Worm (Caenorhabditis elegans) whole organism, L4/young adult: Measurements from ENCODE around the gene W01B6.8.

Source experiments
- W03F9.2 ChIP-seq: fragments of 150-350 bp; optimal IDR thresholded peaks from 2 replicates; lab custom pipeline; 2014; ENCODE audit warnings: missing biosample characterization, missing genetic modification characterization
- dao-5 ChIP-seq: sonication (generic microtip); optimal IDR thresholded peaks from 2 replicates; lab custom pipeline; 2016; ENCODE audit warnings: missing genotype, missing genetic modification characterization, moderate library complexity, missing compliant biosample characterization
- him-1 ChIP-seq: sonication (generic microtip); optimal IDR thresholded peaks from 2 replicates; lab custom pipeline; 2016; ENCODE audit warnings: missing genotype, missing genetic modification reagents, missing genetic modification characterization, missing compliant biosample characterization

The W01B6.8 gene

DNA sequence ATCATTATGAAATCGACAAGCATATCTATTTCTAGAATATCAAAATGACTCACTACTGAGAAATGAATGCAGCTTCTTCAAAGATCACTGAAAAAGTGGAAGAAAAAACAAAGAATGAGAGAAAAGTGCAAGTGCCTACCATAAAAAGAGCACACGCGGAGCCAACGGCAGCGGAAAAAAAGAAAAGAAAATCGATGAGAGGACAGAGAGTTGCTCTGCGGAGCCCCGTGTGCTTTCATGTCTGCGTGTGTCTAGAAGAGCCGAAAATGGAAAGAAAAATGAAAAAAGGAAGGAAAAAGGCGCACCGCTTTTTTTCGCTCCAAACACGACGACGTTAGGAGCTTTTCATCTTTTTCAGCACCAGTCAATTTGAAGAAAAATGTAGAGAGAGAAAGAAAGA, 21.4 kb downstream of the W01B6.8 start, which contains the start of gene ipla-7:
TSS of gene ipla-7 (minus strand) at position 122 of the 400 bp plus-strand sequence.
- TF ChIP-seq him-1 (tag; lab: Kevin White, UChicago), result no peak
- no peak for TF ChIP-seq dao-5 (tag; lab: Kevin White, UChicago)
- TF ChIP-seq W03F9.2 (tag; lab: Kevin White, UChicago), result no peak

DNA sequence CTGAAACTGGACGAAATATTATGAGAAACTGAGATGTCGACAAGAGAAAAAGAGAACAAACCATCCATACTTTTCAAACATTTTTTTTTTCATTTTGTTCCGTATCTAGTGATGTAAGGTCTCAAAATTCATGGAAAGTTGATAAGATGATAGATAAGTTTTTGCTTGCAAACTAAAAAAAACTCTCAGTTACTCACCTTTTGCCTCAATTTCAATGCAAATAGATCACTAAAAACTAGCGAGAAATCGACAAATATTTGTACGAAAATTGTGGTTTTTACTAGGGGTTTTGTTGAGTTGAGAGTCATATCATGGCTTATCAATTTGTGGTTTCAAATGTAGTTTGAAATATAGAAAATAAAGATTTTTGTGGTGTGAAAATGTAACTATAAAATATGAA, 23.4 kb downstream of the W01B6.8 start:
- TF ChIP-seq W03F9.2 (tag; lab: Kevin White, UChicago) (no peak), him-1 (tag; lab: Kevin White, UChicago) (no peak), dao-5 (tag; lab: Kevin White, UChicago) (no peak)

DNA sequence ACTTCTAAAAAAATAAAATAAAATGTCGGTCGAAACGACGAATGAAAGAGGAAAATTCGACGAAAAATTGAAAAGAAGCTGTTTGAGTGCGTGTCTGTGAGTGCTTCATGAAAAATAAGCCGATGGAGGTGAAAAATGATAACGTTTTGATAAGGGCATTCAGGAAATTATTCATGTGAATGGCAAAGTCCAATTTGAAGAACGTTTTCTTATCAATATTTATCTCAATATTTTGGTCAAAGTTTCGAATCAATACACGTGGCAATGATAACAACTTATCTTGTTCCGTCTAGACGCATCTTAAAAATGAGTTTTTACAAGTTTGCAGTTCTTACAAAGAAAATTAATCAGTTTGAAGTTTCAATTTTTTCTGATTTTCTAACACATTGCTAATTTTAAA, 25.0 kb downstream of the W01B6.8 start:
- TF ChIP-seq W03F9.2 (tag; lab: Kevin White, UChicago), result no peak
- no peak for TF ChIP-seq him-1 (tag; lab: Kevin White, UChicago)
- TF ChIP-seq dao-5 (tag; lab: Kevin White, UChicago), result no peak

DNA sequence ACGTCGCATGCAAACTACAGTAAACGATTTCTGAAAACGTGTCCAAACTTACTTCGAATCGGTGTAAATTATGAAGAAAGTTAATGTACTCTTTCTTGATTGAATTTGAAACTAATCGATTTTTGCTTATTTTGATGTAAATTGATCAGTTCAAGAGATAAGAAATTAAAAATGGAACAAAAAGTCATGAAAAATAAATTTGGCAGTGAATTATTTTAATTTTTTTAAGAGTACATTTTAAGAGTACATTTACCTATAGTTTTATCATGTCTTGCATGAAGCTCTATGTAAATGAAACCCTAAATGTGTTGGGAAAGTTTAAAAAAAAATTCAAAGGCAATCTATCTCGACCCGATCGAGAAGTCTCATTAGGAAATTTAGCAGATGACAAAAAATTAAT, 28.0 kb downstream of the W01B6.8 start, which contains the start of gene T04B2.7:
TSS of gene T04B2.7 (minus strand) at position 101 of the 400 bp plus-strand sequence.
- TF ChIP-seq him-1 (tag; lab: Kevin White, UChicago) (no peak), W03F9.2 (tag; lab: Kevin White, UChicago) (no peak), dao-5 (tag; lab: Kevin White, UChicago) (no peak)

DNA sequence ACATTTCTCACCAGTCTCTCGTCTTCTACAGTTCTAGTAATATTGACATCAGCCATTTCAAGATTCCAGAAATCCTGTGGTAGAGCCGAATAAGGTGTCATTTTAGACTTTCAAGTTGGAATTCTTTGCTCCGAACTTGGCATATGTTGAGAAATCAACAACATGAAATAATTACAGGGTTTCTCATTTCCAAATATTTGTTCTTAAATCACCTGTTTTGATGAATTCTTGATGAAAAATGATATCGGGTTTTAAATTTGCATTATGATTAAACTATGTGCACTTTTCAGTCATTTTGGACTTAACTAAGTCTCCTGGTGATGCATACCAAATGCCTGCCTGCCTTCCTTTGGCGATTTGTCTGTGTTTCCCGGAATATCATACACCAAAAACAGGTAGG, 30.6 kb downstream of the W01B6.8 start, which contains the start of gene srv-12:
TSS of gene srv-12 (minus strand) at position 101 of the 400 bp plus-strand sequence.
- TF ChIP-seq W03F9.2 (tag; lab: Kevin White, UChicago) (no peak), him-1 (tag; lab: Kevin White, UChicago) (no peak), dao-5 (tag; lab: Kevin White, UChicago) (no peak)

DNA sequence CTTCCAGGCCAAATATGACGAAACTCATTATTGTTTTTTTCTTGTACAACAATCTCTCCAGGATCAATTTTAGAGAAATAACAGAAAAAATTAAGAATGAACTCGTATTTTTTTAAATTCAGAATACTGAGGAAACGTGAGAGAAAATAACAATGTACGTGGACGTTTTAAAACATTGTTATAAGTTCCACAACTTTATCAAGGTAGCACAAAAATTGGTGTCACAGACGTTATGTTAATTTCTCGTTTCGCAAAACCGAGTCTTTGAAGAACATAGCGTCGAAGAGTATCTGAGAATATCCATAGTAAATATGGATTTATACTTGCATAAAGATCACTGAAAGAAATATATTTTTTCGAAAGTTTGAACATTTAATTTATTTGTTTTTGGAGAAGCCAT, 33.1 kb downstream of the W01B6.8 start, which contains the start of gene T04B2.8:
TSS of gene T04B2.8 (minus strand) at position 101 of the 400 bp plus-strand sequence.
- TF ChIP-seq dao-5 (tag; lab: Kevin White, UChicago), result no peak
- TF ChIP-seq him-1 (tag; lab: Kevin White, UChicago), result no peak
- no peak for TF ChIP-seq W03F9.2 (tag; lab: Kevin White, UChicago)

DNA sequence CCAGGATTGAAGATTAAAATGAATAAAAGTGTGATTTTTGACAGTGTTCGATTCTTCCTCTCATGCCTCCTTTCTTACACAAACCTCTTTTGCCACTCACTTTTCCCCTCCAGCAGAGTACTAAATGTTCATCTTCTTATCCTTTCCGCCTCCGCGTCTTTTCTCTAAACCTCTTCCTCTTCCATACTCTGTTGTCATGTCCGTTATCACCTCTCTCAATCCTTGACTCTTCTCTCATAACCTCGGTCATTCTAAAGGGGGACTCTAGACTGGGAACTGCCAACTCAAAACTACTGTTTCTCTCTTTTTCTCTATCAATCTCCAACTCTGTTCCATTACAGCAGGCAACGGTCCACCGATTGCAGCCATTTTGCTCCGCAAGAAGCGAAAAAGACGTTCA, 35.9 kb downstream of the W01B6.8 start:
- TF ChIP-seq dao-5 (tag; lab: Kevin White, UChicago) (no peak), W03F9.2 (tag; lab: Kevin White, UChicago) (no peak), him-1 (tag; lab: Kevin White, UChicago) (no peak)

DNA sequence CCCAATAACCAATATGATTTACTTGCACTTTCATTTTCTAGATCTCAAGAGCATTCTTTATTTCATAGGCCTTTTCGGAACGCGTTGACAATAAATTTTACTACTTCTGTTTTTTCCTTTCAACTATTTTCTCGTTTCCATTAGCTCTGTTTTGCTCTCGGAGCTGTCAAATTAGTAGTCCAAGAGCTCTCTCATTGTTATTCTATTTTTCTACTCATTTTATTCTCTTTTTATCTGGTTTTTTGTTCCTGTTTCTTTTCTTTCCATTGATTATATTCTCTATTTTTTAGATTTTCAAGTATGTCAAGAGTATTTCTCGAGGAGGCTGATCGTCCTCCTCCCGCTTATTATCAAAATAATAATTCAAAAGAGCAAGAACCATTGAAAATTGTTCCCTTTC, 37.1 kb downstream of the W01B6.8 start, which contains the start of gene T04B2.3:
TSS of gene T04B2.3 (plus strand) at position 301 of the 400 bp plus-strand sequence.
- TF ChIP-seq W03F9.2 (tag; lab: Kevin White, UChicago) (no peak), dao-5 (tag; lab: Kevin White, UChicago) (no peak), him-1 (tag; lab: Kevin White, UChicago) (no peak)

DNA sequence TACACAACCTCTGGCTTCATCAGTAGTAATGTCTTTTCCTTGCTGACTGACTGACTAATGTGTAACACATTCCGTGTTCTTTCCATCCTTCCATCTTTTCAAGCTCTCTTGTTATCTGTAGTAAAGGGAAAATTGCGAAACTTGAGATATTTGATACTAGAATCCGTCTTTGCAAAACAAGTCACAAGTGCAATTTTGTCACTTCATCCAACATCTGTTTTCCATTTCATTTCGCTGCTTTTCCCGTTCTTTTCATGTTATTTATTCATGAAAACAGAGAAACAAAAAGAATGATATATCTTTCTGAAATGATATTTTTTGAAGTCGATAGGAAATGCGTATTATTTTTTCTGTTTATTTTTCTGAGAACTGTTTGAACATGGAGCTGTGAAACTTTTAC, 38.2 kb downstream of the W01B6.8 start:
- TF ChIP-seq him-1 (tag; lab: Kevin White, UChicago) (no peak), W03F9.2 (tag; lab: Kevin White, UChicago) (no peak), dao-5 (tag; lab: Kevin White, UChicago) (no peak)

DNA sequence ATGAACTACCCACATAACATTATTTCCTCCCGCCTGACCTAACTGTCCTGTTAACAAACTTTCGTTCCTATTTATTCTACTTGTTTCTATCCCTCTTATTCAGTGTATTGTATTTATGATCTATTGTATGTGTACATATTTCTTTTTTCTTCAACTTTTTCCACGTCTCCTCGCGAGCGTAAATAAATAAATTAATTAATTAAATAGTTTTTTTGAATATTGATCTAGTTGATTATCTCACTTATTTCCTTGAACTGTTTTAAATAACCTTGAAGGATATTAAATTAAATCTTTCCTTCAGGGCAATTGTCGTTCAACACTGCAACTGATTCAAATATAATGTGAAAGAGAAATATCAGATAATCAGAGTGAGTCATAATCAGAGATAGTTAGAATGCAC, 41.3 kb downstream of the W01B6.8 start, which contains the start of gene frk-1:
TSS of gene frk-1 (plus strand) at position 301 of the 400 bp plus-strand sequence.
- no peak for TF ChIP-seq him-1 (tag; lab: Kevin White, UChicago)
- no peak for TF ChIP-seq dao-5 (tag; lab: Kevin White, UChicago)
- TF ChIP-seq W03F9.2 (tag; lab: Kevin White, UChicago), result no peak

DNA sequence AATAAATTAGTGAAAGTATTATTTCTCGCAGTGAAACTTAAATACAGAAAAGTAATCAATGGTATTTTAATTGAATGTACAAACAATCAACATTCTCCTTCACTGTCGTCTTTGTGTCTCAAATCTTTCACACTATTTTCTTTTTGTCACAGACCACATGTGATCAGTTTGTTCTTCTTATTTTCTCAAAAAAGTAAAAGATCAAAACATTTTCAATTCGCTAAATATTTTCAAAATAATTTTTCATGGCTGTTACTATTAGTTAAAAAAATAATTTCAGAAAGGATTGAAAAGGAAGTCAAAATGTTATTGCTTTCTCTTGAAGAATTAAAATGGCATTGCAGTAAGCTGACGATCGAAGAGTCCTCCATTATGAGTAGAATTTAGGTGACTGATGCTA, 43.4 kb downstream of the W01B6.8 start, which contains the start of gene dhs-31:
TSS of gene dhs-31 (minus strand) at position 101 of the 400 bp plus-strand sequence.
- TF ChIP-seq W03F9.2 (tag; lab: Kevin White, UChicago) (no peak), him-1 (tag; lab: Kevin White, UChicago) (no peak), dao-5 (tag; lab: Kevin White, UChicago) (no peak)

DNA sequence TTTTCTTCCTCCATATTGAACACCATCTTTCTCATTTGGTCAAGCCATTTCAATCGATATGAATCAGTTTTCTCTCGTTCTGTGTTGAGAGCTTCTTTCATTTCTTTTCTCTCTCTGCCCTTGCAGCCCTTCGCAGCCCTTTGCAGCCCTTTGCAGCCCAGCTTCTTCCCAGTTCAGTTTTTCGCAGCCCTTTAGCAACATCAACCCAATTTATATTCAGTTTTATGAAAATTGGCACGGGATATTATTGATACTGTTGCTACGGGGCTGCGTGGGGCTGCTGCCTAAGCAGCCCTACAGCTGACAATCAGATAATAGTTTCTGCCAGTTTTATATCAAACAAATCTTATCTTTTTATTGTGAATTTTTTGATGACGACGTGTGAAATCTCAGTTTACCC, 47.2 kb downstream of the W01B6.8 start, which contains the start of gene F44D12.10:
TSS of gene F44D12.10 (minus strand) at position 101 of the 400 bp plus-strand sequence.
- TF ChIP-seq W03F9.2 (tag; lab: Kevin White, UChicago) (no peak), dao-5 (tag; lab: Kevin White, UChicago) (no peak), him-1 (tag; lab: Kevin White, UChicago) (no peak)
